Worm (Caenorhabditis elegans) whole organism, L2 larva: ENCODE results near the gene xpb-1.

Source experiments
- ZK546.5 ChIP-seq: sonication (generic microtip); optimal IDR thresholded peaks from 2 replicates; lab custom pipeline; 2017; ENCODE audit warnings: missing biosample characterization, missing genetic modification characterization
- alr-1 ChIP-seq: fragments of 150-350 bp; optimal IDR thresholded peaks from 2 replicates; lab custom pipeline; 2014; ENCODE audit warnings: missing biosample characterization, missing genetic modification characterization
- aly-2 ChIP-seq: fragments of 150-350 bp; optimal IDR thresholded peaks from 2 replicates; lab custom pipeline; 2014; ENCODE audit warnings: missing biosample characterization, missing genetic modification characterization
- blmp-1 ChIP-seq: sonication (generic microtip); optimal IDR thresholded peaks from 2 replicates; lab custom pipeline; 2017; ENCODE audit warnings: missing genetic modification characterization, mild to moderate bottlenecking, missing compliant biosample characterization, antibody characterized with exemption, moderate library complexity; ENCODE audit not compliant: insufficient read depth
- ceh-16 ChIP-seq: fragments of 150-350 bp; optimal IDR thresholded peaks from 2 replicates; lab custom pipeline; 2014; ENCODE audit warnings: missing biosample characterization, missing genetic modification characterization
- egl-27 ChIP-seq: sonication (generic microtip); optimal IDR thresholded peaks from 3 replicates; lab custom pipeline; 2017; ENCODE audit warnings: missing biosample characterization, missing genetic modification reagents, missing genetic modification characterization
- elt-3 ChIP-seq: sonication (generic microtip); optimal IDR thresholded peaks from 2 replicates; lab custom pipeline; 2017; ENCODE audit warnings: missing biosample characterization, missing genetic modification characterization
- fos-1 ChIP-seq: fragments of 150-350 bp; optimal IDR thresholded peaks from 2 replicates; lab custom pipeline; 2014; ENCODE audit warnings: missing biosample characterization, missing genetic modification characterization
- gmeb-1 ChIP-seq: fragments of 150-350 bp; optimal IDR thresholded peaks from 2 replicates; lab custom pipeline; 2014; ENCODE audit warnings: missing biosample characterization, missing genetic modification characterization
- lin-11 ChIP-seq: fragments of 150-350 bp; sonication (generic microtip); optimal IDR thresholded peaks from 2 replicates; lab custom pipeline; 2014; ENCODE audit warnings: missing biosample characterization, missing genetic modification characterization, inconsistent platforms, mixed read lengths
- lin-13 ChIP-seq: fragments of 150-350 bp; optimal IDR thresholded peaks from 2 replicates; lab custom pipeline; 2014; ENCODE audit warnings: missing biosample characterization, missing genetic modification reagents, missing genetic modification characterization
- lin-39 ChIP-seq: fragments of 150-350 bp; optimal IDR thresholded peaks from 2 replicates; lab custom pipeline; 2014; ENCODE audit warnings: missing biosample characterization, missing genetic modification reagents, missing genetic modification characterization
- lsy-2 ChIP-seq, 2 experiments: fragments of 150-350 bp in 1 of 2; sonication (generic microtip) in 1 of 2; optimal IDR thresholded peaks; 2 replicates each; lab custom pipeline; 2014 to 2017; ENCODE audit warnings: missing biosample characterization in 2 of 2, missing genetic modification characterization in 2 of 2
- mbf-1 ChIP-seq: sonication (generic microtip); optimal IDR thresholded peaks from 2 replicates; lab custom pipeline; 2017; ENCODE audit warnings: missing biosample characterization, missing genetic modification characterization
- mdl-1 ChIP-seq, 2 experiments: fragments of 150-350 bp in 1 of 2; sonication (generic microtip) in 1 of 2; optimal IDR thresholded peaks; 2 replicates each; lab custom pipeline; 2017; ENCODE audit warnings: missing biosample characterization in 2 of 2, missing genetic modification characterization in 2 of 2
- nhr-10 ChIP-seq: sonication (generic microtip); optimal IDR thresholded peaks from 2 replicates; lab custom pipeline; 2017; ENCODE audit warnings: missing biosample characterization, missing genetic modification characterization
- nhr-11 ChIP-seq: fragments of 150-350 bp; optimal IDR thresholded peaks from 2 replicates; lab custom pipeline; 2014; ENCODE audit warnings: missing biosample characterization, missing genetic modification characterization
- nhr-12 ChIP-seq: fragments of 150-350 bp; optimal IDR thresholded peaks from 2 replicates; lab custom pipeline; 2014; ENCODE audit warnings: missing biosample characterization, missing genetic modification characterization
- nhr-129 ChIP-seq: fragments of 150-350 bp; optimal IDR thresholded peaks from 2 replicates; lab custom pipeline; 2014; ENCODE audit warnings: missing biosample characterization, missing genetic modification characterization
- nhr-21 ChIP-seq: fragments of 150-350 bp; optimal IDR thresholded peaks from 2 replicates; lab custom pipeline; 2014; ENCODE audit warnings: missing biosample characterization, missing genetic modification characterization
- nhr-23 ChIP-seq: fragments of 150-350 bp; optimal IDR thresholded peaks from 2 replicates; lab custom pipeline; 2014; ENCODE audit warnings: missing biosample characterization, missing genetic modification reagents, missing genetic modification characterization
- nhr-25 ChIP-seq: fragments of 150-350 bp; sonication (generic microtip); optimal IDR thresholded peaks from 3 replicates; lab custom pipeline; 2014; ENCODE audit warnings: missing biosample characterization, missing genetic modification characterization
- nhr-6 ChIP-seq: fragments of 150-350 bp; optimal IDR thresholded peaks from 2 replicates; lab custom pipeline; 2014; ENCODE audit warnings: missing biosample characterization, missing genetic modification characterization
- peb-1 ChIP-seq: fragments of 150-350 bp; optimal IDR thresholded peaks from 2 replicates; lab custom pipeline; 2014; ENCODE audit warnings: missing biosample characterization, missing genetic modification characterization
- sem-4 ChIP-seq: fragments of 150-350 bp; optimal IDR thresholded peaks from 2 replicates; lab custom pipeline; 2014; ENCODE audit warnings: missing biosample characterization, missing genetic modification reagents, missing genetic modification characterization
- sma-3 ChIP-seq: sonication (generic microtip); optimal IDR thresholded peaks from 2 replicates; lab custom pipeline; 2016; ENCODE audit warnings: missing genetic modification reagents, missing genetic modification characterization, missing compliant biosample characterization
- sma-9 ChIP-seq, 2 experiments: fragments of 150-350 bp in 1 of 2; sonication (generic microtip) in 1 of 2; optimal IDR thresholded peaks; 2 replicates each; lab custom pipeline; 2014 to 2016; ENCODE audit warnings: missing genetic modification characterization in 2 of 2, mild to moderate bottlenecking in 1 of 2, missing biosample characterization in 1 of 2, missing compliant biosample characterization in 1 of 2, missing genetic modification reagents in 1 of 2, moderate library complexity in 1 of 2
- snpc-4 ChIP-seq: fragments of 150-350 bp; optimal IDR thresholded peaks from 2 replicates; lab custom pipeline; 2014; ENCODE audit warnings: missing biosample characterization, missing genetic modification characterization
- unc-39 ChIP-seq: fragments of 150-350 bp; optimal IDR thresholded peaks from 2 replicates; lab custom pipeline; 2014; ENCODE audit warnings: missing biosample characterization, missing genetic modification characterization
- unc-55 ChIP-seq: fragments of 150-350 bp; sonication (generic microtip); optimal IDR thresholded peaks from 3 replicates; lab custom pipeline; 2014; ENCODE audit warnings: missing biosample characterization, missing genetic modification reagents, missing genetic modification characterization
- unc-62 ChIP-seq: fragments of 150-350 bp; optimal IDR thresholded peaks from 2 replicates; lab custom pipeline; 2014; ENCODE audit warnings: missing biosample characterization, missing genetic modification reagents, missing genetic modification characterization
- zag-1 ChIP-seq: fragments of 150-350 bp; optimal IDR thresholded peaks from 2 replicates; lab custom pipeline; 2014; ENCODE audit warnings: missing biosample characterization, missing genetic modification characterization
- ztf-11 ChIP-seq: sonication (generic microtip); optimal IDR thresholded peaks from 2 replicates; lab custom pipeline; 2017; ENCODE audit warnings: missing biosample characterization, missing genetic modification characterization
- ztf-4 ChIP-seq: fragments of 150-350 bp; optimal IDR thresholded peaks from 2 replicates; lab custom pipeline; 2014; ENCODE audit warnings: missing biosample characterization, missing genetic modification characterization

xpb-1 gene

DNA sequence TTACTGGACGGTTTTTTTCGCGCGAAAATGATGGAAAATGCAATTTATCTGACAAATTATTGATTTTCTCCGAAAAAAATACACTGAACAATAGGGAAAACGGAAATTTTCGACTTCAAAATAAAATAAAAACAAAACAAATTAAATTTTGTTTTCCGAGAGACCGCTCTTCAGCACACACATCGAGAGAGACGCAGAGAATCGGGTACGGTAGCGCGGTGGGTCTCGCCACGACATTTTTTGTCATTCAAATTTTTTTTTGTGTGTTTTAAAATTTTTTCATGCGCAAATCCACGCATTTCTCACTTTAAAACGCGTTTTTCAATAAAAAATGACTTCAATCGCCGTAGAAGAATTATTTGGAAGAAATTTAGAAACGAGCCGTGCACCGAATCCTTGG is 2.4 kb upstream of the xpb-1 start:
- no peak for TF ChIP-seq elt-3 (tag; lab: Kevin White, UChicago)
- no peak for TF ChIP-seq sma-9 (GFP tag; optimal IDR thresholded peaks at IDR 0.05; lab: Kevin White, UChicago)
- no peak for TF ChIP-seq sma-9 (tag; optimal IDR thresholded peaks at IDR 0.05; lab: Kevin White, UChicago)
- no peak for TF ChIP-seq unc-39 (tag; lab: Kevin White, UChicago)

DNA sequence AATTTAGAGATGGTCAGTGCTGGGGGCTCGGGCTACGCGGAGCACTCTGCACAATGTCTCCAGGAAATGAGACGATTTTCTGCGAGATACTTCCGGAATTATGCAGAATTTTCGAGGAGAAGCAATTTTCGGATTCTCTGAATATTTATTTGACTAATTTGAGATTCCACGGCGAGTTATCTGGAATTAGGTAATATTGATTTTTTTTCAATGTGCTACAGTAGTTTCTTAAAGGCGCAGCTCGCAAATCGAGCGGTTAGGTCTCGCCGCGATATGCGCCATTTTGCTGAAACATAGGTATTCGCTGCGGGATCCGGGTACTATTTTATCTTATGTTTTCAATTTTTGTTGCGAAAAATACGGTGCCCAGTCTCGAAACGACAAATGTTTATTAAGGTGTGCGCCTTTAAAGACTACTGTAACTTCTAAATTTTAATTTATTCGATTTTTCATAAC is 8.2 kb downstream of the xpb-1 start, which contains the start of gene nrps-1:
Gene nrps-1, plus strand, starts transcription at position 51 of the 456 bp plus-strand sequence.
- TF ChIP-seq nhr-129 (no peak), aly-2 (tag; lab: Kevin White, UChicago) (no peak), nhr-12 (no peak), snpc-4 (tag; lab: Kevin White, UChicago) (no peak), peb-1 (tag; lab: Kevin White, UChicago) (no peak), nhr-10 (tag; lab: Kevin White, UChicago) (no peak), ZK546.5 (no peak), ztf-11 (tag; lab: Kevin White, UChicago) (no peak), lin-11 (tag; lab: Kevin White, UChicago) (no peak), lin-39 (tag; lab: Kevin White, UChicago) (no peak), lsy-2 (tag; optimal IDR thresholded peaks at IDR 0.05; lab: Kevin White, UChicago) (no peak), unc-55 (no peak), nhr-25 (tag; lab: Kevin White, UChicago) (no peak), alr-1 (tag; lab: Kevin White, UChicago) (no peak), elt-3 (tag; lab: Kevin White, UChicago) (no peak), gmeb-1 (no peak), nhr-23 (no peak), lin-13 (no peak)

DNA sequence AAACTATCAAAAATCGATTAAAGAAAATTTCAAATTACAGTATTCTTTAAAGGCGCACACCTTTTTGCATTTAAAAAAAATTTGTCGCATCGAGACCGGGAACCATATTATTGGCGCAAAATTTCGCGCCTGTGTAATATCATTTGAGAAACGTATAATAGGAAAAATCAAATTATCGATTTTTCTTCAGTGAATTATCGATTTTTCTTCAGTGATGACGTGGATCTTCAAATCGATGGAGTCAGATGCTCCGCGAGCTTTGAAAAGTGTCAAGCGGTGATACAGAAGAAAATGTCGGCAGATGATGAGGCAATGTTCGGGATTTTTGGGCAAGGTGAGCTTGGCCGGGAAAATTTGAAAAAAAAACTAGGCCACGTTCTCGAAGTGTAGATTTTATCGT is 9.0 kb downstream of the xpb-1 start:
- TF ChIP-seq snpc-4 (tag; lab: Kevin White, UChicago) (no peak), unc-39 (tag; lab: Kevin White, UChicago) (no peak), ZK546.5 (no peak), blmp-1 (tag; lab: Kevin White, UChicago) (no peak), sem-4 (tag; lab: Kevin White, UChicago) (no peak), sma-3 (GFP tag; lab: Kevin White, UChicago) (no peak), unc-62 (GFP tag; lab: Kevin White, UChicago) (no peak), aly-2 (tag; lab: Kevin White, UChicago) (no peak), elt-3 (tag; lab: Kevin White, UChicago) (no peak), nhr-10 (tag; lab: Kevin White, UChicago) (no peak), sma-9 (GFP tag; optimal IDR thresholded peaks at IDR 0.05; lab: Kevin White, UChicago) (no peak), sma-9 (tag; optimal IDR thresholded peaks at IDR 0.05; lab: Kevin White, UChicago) (no peak), ztf-4 (no peak)

DNA sequence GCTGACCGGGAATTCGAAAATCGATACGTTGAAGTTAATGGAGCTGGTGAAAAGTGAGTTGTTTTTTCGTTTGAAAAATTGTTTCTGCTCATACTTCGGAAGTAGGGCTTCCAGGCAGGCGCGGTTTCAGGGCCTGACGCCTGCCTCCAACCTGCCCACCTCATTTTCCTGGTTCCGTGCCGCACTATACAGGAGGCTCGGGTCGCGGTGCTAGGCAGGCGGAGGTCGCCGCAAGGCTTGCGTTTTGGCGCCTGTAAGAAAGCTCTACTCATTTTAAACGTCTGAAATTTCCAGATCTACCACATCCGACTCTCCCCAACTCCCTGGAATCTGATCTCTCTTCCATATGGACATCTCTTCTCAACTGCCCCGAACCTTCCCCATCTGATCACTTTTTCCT is 18.5 kb downstream of the xpb-1 start:
- TF ChIP-seq blmp-1 (tag; lab: Kevin White, UChicago) = no peak
- no peak for TF ChIP-seq nhr-10 (tag; lab: Kevin White, UChicago)
- TF ChIP-seq ZK546.5 = no peak
- TF ChIP-seq egl-27 (tag; lab: Kevin White, UChicago) = no peak
- no peak for TF ChIP-seq nhr-21 (tag; lab: Kevin White, UChicago)
- no peak for TF ChIP-seq mdl-1 (tag; optimal IDR thresholded peaks at IDR 0.05; lab: Kevin White, UChicago)
- TF ChIP-seq ceh-16 (tag; lab: Kevin White, UChicago) = no peak
- TF ChIP-seq mbf-1 (tag; lab: Kevin White, UChicago) = no peak
- TF ChIP-seq gmeb-1 = no peak
- no peak for TF ChIP-seq zag-1 (tag; lab: Kevin White, UChicago)
- no peak for TF ChIP-seq nhr-11 (tag; lab: Kevin White, UChicago)

DNA sequence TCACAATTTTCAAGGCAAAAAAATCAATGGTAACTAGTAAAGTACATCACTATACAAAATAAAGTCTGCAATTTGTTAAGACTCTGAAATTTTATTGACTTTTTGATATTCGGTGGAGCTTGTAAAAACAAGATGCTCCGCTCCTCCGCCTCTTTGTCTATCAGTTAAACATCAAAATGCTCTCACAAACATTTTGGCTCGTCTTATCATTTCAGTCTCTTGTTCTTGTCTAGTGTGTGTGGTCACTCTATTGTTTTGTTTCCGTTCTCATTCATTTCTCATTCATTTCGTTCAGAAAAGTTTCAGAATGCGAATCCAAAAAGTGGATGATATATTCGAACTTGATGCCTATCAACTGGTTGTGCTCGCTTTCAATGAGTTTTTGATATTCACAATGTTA is 21.6 kb downstream of the xpb-1 start, which contains the start of gene Y66D12A.13:
Gene Y66D12A.13, plus strand, starts transcription at position 301 of the 400 bp plus-strand sequence.
- TF ChIP-seq fos-1 (tag; lab: Kevin White, UChicago) = peak; percentile 3
- TF ChIP-seq peb-1 (tag; lab: Kevin White, UChicago) = no peak
- TF ChIP-seq nhr-6 = no peak
- TF ChIP-seq nhr-10 (tag; lab: Kevin White, UChicago) = no peak
- TF ChIP-seq unc-39 (tag; lab: Kevin White, UChicago) = no peak
- TF ChIP-seq nhr-21 (tag; lab: Kevin White, UChicago) = no peak
